Worm (Caenorhabditis elegans): ENCODE measurements around the gene col-177.

col-177 gene

DNA sequence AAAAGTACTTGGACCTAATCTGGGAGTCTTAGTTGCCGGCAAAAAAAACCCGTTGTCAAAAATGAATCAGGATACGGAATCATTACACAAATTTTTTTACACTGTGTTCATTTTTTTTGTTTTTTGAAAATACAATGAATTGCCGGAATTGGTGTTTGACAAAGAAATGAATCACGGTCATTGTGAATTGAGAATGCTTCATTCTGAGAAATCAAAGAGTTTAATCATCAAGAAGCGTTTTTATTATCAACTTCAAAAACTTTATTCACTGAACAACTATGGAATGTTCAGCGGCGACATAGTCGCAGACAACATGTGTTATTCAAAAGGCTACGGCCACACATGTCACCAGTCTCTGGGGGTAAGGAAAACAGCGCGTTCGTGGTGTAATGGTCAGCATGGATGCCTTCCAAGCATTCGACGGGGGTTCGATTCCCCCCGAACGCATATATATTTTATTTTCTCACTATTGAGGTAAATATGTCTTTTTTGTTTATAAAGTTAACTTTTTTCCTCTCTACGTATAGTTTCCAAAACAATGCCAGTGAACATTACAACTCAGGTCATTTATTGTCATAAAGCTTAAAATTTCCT, 38.1 kb downstream of the col-177 start, which contains the start of gene nas-10 (continued):
- TF ChIP-seq snpc-1.1 (tag; optimal IDR thresholded peaks at IDR 0.05; ENCODE audit: insufficient read depth) (peak; percentile 58), ets-4 (GFP tag; optimal IDR thresholded peaks at IDR 0.05) (peak; percentile 56), ztf-6 (GFP tag; IDR thresholded peaks at IDR 0.05) (no peak), B0035.1 (tag; optimal IDR thresholded peaks at IDR 0.05) (peak; percentile 64), F23B12.7 (tag; optimal IDR thresholded peaks at IDR 0.05; ENCODE audit: insufficient read depth) (no peak), ceh-79 (tag; optimal IDR thresholded peaks at IDR 0.05) (no peak), ceh-27 (GFP tag; optimal IDR thresholded peaks at IDR 0.05) (peak; percentile 40), bed-2 (GFP tag; IDR thresholded peaks at IDR 0.05) (no peak), nhr-27 (tag; optimal IDR thresholded peaks at IDR 0.05) (peak; percentile 59), bed-1 (GFP tag; IDR thresholded peaks at IDR 0.05) (peak; percentile 75; the same call in 1 of the 2 replicates), lsl-1 (GFP tag; optimal IDR thresholded peaks at IDR 0.05) (no peak), somi-1 (GFP tag; optimal IDR thresholded peaks at IDR 0.05) (peak; percentile 9), rcor-1 (GFP tag; IDR thresholded peaks at IDR 0.05) (peak; percentile 73), athp-1 (tag; optimal IDR thresholded peaks at IDR 0.05) (peak; percentile 41)

DNA sequence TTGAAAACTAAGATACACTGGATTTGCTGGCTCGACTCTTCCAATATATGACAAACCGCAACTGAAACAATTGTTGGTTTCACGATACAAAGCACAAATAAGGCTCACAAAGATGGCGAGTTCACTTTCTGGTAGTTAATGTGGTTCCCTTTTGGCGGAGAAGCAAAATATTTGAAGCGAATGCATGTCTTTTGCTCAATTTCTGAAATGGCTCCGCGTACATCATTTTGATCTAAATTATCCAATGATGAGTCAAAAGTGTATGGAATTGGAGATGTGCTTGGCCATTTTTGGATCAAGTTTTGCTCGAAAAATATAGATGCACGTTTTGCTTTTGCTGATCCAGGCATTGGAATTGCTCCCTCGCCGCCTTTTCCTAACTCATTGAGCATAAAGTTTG, 39.9 kb downstream of the col-177 start:
- TF ChIP-seq hmg-1.2 (GFP tag; IDR thresholded peaks at IDR 0.05) = no peak
- no peak for TF ChIP-seq ceh-40 (GFP tag; IDR thresholded peaks at IDR 0.05)
- TF ChIP-seq madf-8 (GFP tag; conservative IDR thresholded peaks at IDR 0.05) = no peak
- TF ChIP-seq ceh-27 (GFP tag; optimal IDR thresholded peaks at IDR 0.05) = no peak
- no peak for TF ChIP-seq rec-8 (tag; optimal IDR thresholded peaks at IDR 0.05)
- TF ChIP-seq T07F8.4 (tag; optimal IDR thresholded peaks at IDR 0.05) = no peak
- TF ChIP-seq lsl-1 (GFP tag; optimal IDR thresholded peaks at IDR 0.05) = no peak
- no peak for TF ChIP-seq lin-54 (GFP tag; optimal IDR thresholded peaks at IDR 0.05)
- TF ChIP-seq nhr-179 (tag; optimal IDR thresholded peaks at IDR 0.05) = no peak
- no peak for TF ChIP-seq madf-6 (GFP tag; IDR thresholded peaks at IDR 0.05)
- no peak for TF ChIP-seq tbx-9 (tag; optimal IDR thresholded peaks at IDR 0.05; ENCODE audit: borderline replicate concordance)
- no peak for TF ChIP-seq ztf-6 (GFP tag; IDR thresholded peaks at IDR 0.05)
- no peak for TF ChIP-seq athp-1 (tag; optimal IDR thresholded peaks at IDR 0.05)
- TF ChIP-seq F37B4.10 (GFP tag; IDR thresholded peaks at IDR 0.05) = no peak
- no peak for TF ChIP-seq efl-1 (GFP tag; optimal IDR thresholded peaks at IDR 0.05)
- no peak for TF ChIP-seq nhr-80 (tag; optimal IDR thresholded peaks at IDR 0.05)
- TF ChIP-seq xnd-1 (tag; optimal IDR thresholded peaks at IDR 0.05) = no peak
- TF ChIP-seq aptf-2 (GFP tag; conservative IDR thresholded peaks at IDR 0.05) = no peak

DNA sequence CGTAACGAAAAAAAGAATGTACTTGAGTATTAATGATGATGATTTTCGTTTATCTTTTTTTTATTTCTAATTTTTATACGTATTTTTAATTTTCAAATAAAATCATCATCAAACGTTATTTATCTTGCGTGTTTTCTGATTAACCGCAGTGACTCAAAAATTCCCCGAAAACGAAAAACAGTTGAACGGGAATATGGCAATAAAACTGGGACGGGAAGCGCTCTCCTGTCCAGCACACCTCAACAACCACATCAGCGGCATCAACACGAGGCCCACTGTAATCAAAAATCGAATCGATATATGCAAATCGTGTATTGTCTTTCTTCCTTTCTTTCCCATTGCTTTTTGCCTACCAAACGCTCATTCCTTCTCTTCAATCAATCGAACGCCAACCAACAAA, 42.5 kb downstream of the col-177 start, which contains the start of gene K09C8.2:
Gene K09C8.2, plus strand, starts transcription at position 301 of the 400 bp plus-strand sequence.
- no peak for TF ChIP-seq B0019.2 (GFP tag; conservative IDR thresholded peaks at IDR 0.05)
- TF ChIP-seq ceh-100 (GFP tag; IDR thresholded peaks at IDR 0.05) = no peak
- no peak for TF ChIP-seq madf-3 (GFP tag; IDR thresholded peaks at IDR 0.05)
- TF ChIP-seq sptf-2 (GFP tag; optimal IDR thresholded peaks at IDR 0.05) = no peak
- no peak for TF ChIP-seq xnd-1 (tag; optimal IDR thresholded peaks at IDR 0.05)
- no peak for TF ChIP-seq ceh-27 (GFP tag; optimal IDR thresholded peaks at IDR 0.05)
- TF ChIP-seq F55B11.4 (tag; optimal IDR thresholded peaks at IDR 0.05; ENCODE audit: borderline replicate concordance, insufficient read depth) = no peak
- TF ChIP-seq F23B12.7 (tag; optimal IDR thresholded peaks at IDR 0.05; ENCODE audit: insufficient read depth) = no peak
- TF ChIP-seq Y53F4B.3 (GFP tag; IDR thresholded peaks at IDR 0.05) = no peak
- TF ChIP-seq B0035.1 (tag; optimal IDR thresholded peaks at IDR 0.05) = no peak
- TF ChIP-seq snpc-1.3 (tag; optimal IDR thresholded peaks at IDR 0.05; ENCODE audit: insufficient read depth) = no peak
